Worm (Caenorhabditis elegans) whole organism, late embryonic: ENCODE data around the gene F08F8.10.

Source experiments
- C08G9.2 ChIP-seq: sonication (generic microtip); optimal IDR thresholded peaks from 2 replicates; lab custom pipeline; 2016; ENCODE audit warnings: mild to moderate bottlenecking, missing genetic modification characterization, moderate library complexity, missing compliant biosample characterization
- C38D4.7 ChIP-seq: fragments of 200-800 bp; sonication (Bioruptor generic); optimal IDR thresholded peaks from 2 replicates; lab custom pipeline; 2018; ENCODE audit warnings: mild to moderate bottlenecking, missing genetic modification characterization, moderate library complexity, missing compliant biosample characterization
- K02D7.2 ChIP-seq: sonication (generic microtip); optimal IDR thresholded peaks from 2 replicates; lab custom pipeline; 2017; ENCODE audit warnings: mild to moderate bottlenecking, missing genetic modification characterization, missing compliant biosample characterization
- ahr-1 ChIP-seq: sonication (generic microtip); optimal IDR thresholded peaks from 2 replicates; lab custom pipeline; 2016; ENCODE audit warnings: missing genetic modification characterization, missing compliant biosample characterization
- ama-1 ChIP-seq: fragments of 150-350 bp; optimal IDR thresholded peaks from 2 replicates; lab custom pipeline; 2014
- ceh-18 ChIP-seq: sonication (generic microtip); optimal IDR thresholded peaks from 2 replicates; lab custom pipeline; 2016; ENCODE audit warnings: missing genetic modification characterization, missing compliant biosample characterization
- ceh-2 ChIP-seq: sonication (generic microtip); optimal IDR thresholded peaks from 2 replicates; lab custom pipeline; 2016; ENCODE audit warnings: missing genotype, missing genetic modification characterization, missing compliant biosample characterization
- ceh-22 ChIP-seq: sonication (generic microtip); optimal IDR thresholded peaks from 2 replicates; lab custom pipeline; 2017; ENCODE audit warnings: missing biosample characterization, missing genetic modification characterization
- ceh-34 ChIP-seq: sonication (generic microtip); optimal IDR thresholded peaks from 2 replicates; lab custom pipeline; 2016; ENCODE audit warnings: mild to moderate bottlenecking, missing genetic modification characterization, missing compliant biosample characterization
- ceh-48 ChIP-seq: sonication (generic microtip); optimal IDR thresholded peaks from 2 replicates; lab custom pipeline; 2016; ENCODE audit warnings: missing genetic modification characterization, inconsistent platforms, missing compliant biosample characterization
- elt-2 ChIP-seq: sonication (generic microtip); optimal IDR thresholded peaks from 2 replicates; lab custom pipeline; 2016; ENCODE audit warnings: missing genetic modification reagents, missing genetic modification characterization, missing compliant biosample characterization
- eyg-1 ChIP-seq: sonication (generic microtip); optimal IDR thresholded peaks from 2 replicates; lab custom pipeline; 2016; ENCODE audit warnings: missing genotype, missing genetic modification characterization, missing compliant biosample characterization
- fax-1 ChIP-seq: sonication (generic microtip); optimal IDR thresholded peaks from 2 replicates; lab custom pipeline; 2016; ENCODE audit warnings: missing genotype, missing genetic modification characterization, missing compliant biosample characterization
- fkh-10 ChIP-seq: fragments of 150-350 bp; optimal IDR thresholded peaks from 2 replicates; lab custom pipeline; 2014; ENCODE audit warnings: missing biosample characterization, missing genetic modification reagents, missing genetic modification characterization
- gmeb-2 ChIP-seq: sonication (generic microtip); optimal IDR thresholded peaks from 2 replicates; lab custom pipeline; 2016; ENCODE audit warnings: missing genetic modification characterization, inconsistent platforms, missing compliant biosample characterization
- hlh-13 ChIP-seq: fragments of 200-800 bp; sonication (Bioruptor generic); optimal IDR thresholded peaks from 2 replicates; lab custom pipeline; 2018; ENCODE audit warnings: mild to moderate bottlenecking, missing genetic modification characterization, missing compliant biosample characterization
- hlh-15 ChIP-seq: sonication (generic microtip); optimal IDR thresholded peaks from 2 replicates; lab custom pipeline; 2016; ENCODE audit warnings: missing genetic modification characterization, missing compliant biosample characterization
- hlh-30 ChIP-seq: sonication (generic microtip); optimal IDR thresholded peaks from 2 replicates; lab custom pipeline; 2017; ENCODE audit warnings: antibody characterized with exemption, missing genetic modification characterization, missing compliant biosample characterization; ENCODE audit not compliant: insufficient read depth
- lin-11 ChIP-seq: fragments of 200-800 bp; sonication (Bioruptor generic); optimal IDR thresholded peaks from 2 replicates; lab custom pipeline; 2018; ENCODE audit warnings: mild to moderate bottlenecking, missing genetic modification characterization, missing compliant biosample characterization
- madf-2 ChIP-seq: sonication (generic microtip); optimal IDR thresholded peaks from 2 replicates; lab custom pipeline; 2017; ENCODE audit warnings: missing genetic modification characterization, missing compliant biosample characterization
- mec-3 ChIP-seq: sonication (generic microtip); optimal IDR thresholded peaks from 2 replicates; lab custom pipeline; 2016; ENCODE audit warnings: borderline replicate concordance, missing genetic modification characterization, missing compliant biosample characterization
- nfya-1 ChIP-seq: sonication (generic microtip); optimal IDR thresholded peaks from 2 replicates; lab custom pipeline; 2017; ENCODE audit warnings: missing genetic modification characterization, mild to moderate bottlenecking, missing compliant biosample characterization, antibody characterized with exemption, moderate library complexity
- nhr-232 ChIP-seq: sonication (generic microtip); optimal IDR thresholded peaks from 2 replicates; lab custom pipeline; 2016; ENCODE audit warnings: missing genetic modification characterization, missing compliant biosample characterization
- pax-1 ChIP-seq: fragments of 150-350 bp; optimal IDR thresholded peaks from 2 replicates; lab custom pipeline; 2014; ENCODE audit warnings: missing biosample characterization, missing genetic modification characterization
- pha-2 ChIP-seq: sonication (generic microtip); optimal IDR thresholded peaks from 2 replicates; lab custom pipeline; 2017; ENCODE audit warnings: mild to moderate bottlenecking, missing genetic modification characterization, missing compliant biosample characterization
- pqm-1 ChIP-seq: sonication (generic microtip); optimal IDR thresholded peaks from 2 replicates; lab custom pipeline; 2016; ENCODE audit warnings: missing genetic modification characterization, missing compliant biosample characterization
- ref-2 ChIP-seq: sonication (generic microtip); optimal IDR thresholded peaks from 2 replicates; lab custom pipeline; 2016; ENCODE audit warnings: missing genetic modification characterization, missing compliant biosample characterization
- rnt-1 ChIP-seq: sonication (generic microtip); optimal IDR thresholded peaks from 2 replicates; lab custom pipeline; 2016; ENCODE audit warnings: missing genetic modification characterization, missing compliant biosample characterization
- sdc-2 ChIP-seq: sonication (generic microtip); optimal IDR thresholded peaks from 2 replicates; lab custom pipeline; 2016; ENCODE audit warnings: missing genotype, missing genetic modification characterization, missing compliant biosample characterization
- syd-9 ChIP-seq: sonication (generic microtip); optimal IDR thresholded peaks from 2 replicates; lab custom pipeline; 2016; ENCODE audit warnings: mild to moderate bottlenecking, missing genetic modification characterization, moderate library complexity, missing compliant biosample characterization
- tbx-7 ChIP-seq: sonication (generic microtip); optimal IDR thresholded peaks from 2 replicates; lab custom pipeline; 2016; ENCODE audit warnings: missing genotype, missing genetic modification characterization, missing compliant biosample characterization
- unc-42 ChIP-seq: sonication (generic microtip); optimal IDR thresholded peaks from 2 replicates; lab custom pipeline; 2016; ENCODE audit warnings: missing genotype, missing genetic modification characterization, missing compliant biosample characterization
- unc-55 ChIP-seq: sonication (generic microtip); optimal IDR thresholded peaks from 2 replicates; lab custom pipeline; 2017; ENCODE audit warnings: missing biosample characterization, missing genetic modification reagents, missing genetic modification characterization
- unc-86 ChIP-seq: sonication (generic microtip); optimal IDR thresholded peaks from 2 replicates; lab custom pipeline; 2016; ENCODE audit warnings: missing genetic modification characterization, missing compliant biosample characterization

F08F8.10 gene

DNA sequence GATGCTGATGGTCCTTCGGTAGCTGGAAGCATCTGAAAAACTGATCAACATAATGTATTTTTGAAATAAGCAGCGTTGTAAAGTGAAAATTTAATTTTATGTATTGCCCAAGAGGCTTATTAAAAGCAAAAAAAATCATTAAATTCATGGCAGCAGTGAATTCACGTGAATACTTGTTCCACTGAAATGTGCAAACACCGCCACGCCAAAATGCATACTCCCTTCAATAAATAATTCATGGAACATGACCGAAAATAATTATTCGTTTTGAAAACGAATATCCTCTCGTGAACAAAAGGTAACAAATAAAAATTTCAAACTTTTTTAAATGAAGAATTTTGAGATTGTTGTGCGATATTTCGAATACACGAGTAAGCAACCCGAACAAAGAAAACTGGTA lies at the start of gene F08F8.10:
Gene F08F8.10, minus strand, starts transcription at position 38 of the 400 bp plus-strand sequence.
- TF ChIP-seq unc-55 (GFP tag; lab: Kevin White, UChicago) (peak; percentile 30), pax-1 (tag; lab: Kevin White, UChicago) (no peak), unc-86 (tag; lab: Kevin White, UChicago) (peak; percentile 78), ceh-34 (tag; lab: Kevin White, UChicago) (no peak), elt-2 (tag; lab: Kevin White, UChicago) (peak; percentile 7), hlh-30 (peak; percentile 62)

DNA sequence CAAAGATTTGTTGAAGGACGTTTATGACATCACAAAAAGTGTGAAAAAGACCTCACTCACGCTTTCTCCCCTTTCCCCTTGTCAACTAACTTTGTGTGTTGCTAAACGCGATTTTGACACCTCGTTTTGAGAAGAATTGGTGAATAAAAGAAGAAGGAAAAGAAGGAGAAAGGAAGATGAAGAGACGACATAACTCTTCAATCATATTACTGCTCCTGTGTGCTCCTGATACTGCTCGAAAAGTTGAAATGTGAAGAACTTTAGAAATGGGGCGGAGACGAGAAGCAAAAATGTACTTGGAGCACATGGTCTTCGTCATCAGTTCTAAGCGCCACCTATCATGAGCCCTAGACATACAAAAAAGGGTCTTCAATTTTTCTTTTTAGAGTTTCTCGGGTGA lies 41.8 kb upstream of the F08F8.10 start:
- TF ChIP-seq C08G9.2 (tag; lab: Kevin White, UChicago) (no peak), unc-42 (tag; lab: Kevin White, UChicago) (peak; percentile 63), fax-1 (tag; lab: Kevin White, UChicago) (no peak)

DNA sequence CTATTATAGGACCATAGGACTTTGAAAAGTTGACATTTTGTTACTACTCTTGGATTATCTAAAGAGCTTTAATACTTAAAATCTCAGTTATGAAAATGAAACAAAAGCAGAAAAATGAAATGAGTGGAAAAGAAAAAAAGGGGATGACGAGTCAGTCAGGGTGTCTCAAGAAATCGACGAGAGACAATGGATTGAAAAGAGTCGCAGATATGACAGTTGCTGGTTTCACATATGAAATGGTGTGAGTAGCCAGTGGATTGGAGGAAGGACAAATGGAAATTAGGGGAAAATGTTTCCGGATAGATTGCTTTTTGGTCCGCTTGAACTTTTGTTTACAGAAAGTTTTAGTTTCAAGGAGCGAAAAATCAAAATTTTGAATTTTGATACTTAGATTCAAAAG lies 40.0 kb upstream of the F08F8.10 start:
- no peak for TF ChIP-seq hlh-30
- TF ChIP-seq sdc-2: no peak
- TF ChIP-seq nhr-232 (tag; lab: Kevin White, UChicago): no peak
- TF ChIP-seq lin-11 (tag; lab: Kevin White, UChicago): no peak
- no peak for TF ChIP-seq ceh-48 (tag; lab: Kevin White, UChicago)
- TF ChIP-seq gmeb-2 (tag; lab: Kevin White, UChicago): no peak
- no peak for TF ChIP-seq C08G9.2 (tag; lab: Kevin White, UChicago)
- no peak for TF ChIP-seq fax-1 (tag; lab: Kevin White, UChicago)
- TF ChIP-seq ceh-22 (tag; lab: Kevin White, UChicago): no peak
- TF ChIP-seq ceh-2 (tag; lab: Kevin White, UChicago): no peak
- TF ChIP-seq tbx-7 (tag; lab: Kevin White, UChicago): no peak

DNA sequence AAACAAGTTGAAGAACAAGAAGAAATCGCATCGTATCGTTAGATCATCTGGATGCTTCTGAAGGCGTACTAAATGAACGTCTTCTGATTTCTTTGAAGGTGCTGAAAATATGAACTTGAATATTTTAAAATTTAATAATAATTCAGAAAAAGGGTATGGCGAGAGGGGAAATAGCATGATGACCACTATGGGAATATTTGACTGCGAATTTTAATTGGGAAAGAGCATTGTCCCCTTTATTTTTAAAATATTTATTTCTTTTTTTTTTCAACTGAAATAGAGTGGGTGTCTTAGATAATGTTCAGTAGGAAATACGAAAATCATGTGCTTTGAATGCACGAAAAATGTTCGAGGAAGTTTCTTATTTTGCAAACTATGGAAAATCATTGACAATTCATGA lies 38.2 kb upstream of the F08F8.10 start, which contains the start of gene lgc-50:
Gene lgc-50, minus strand, starts transcription at position 101 of the 400 bp plus-strand sequence.
- TF ChIP-seq K02D7.2 (tag; lab: Kevin White, UChicago) (no peak), syd-9 (tag; lab: Kevin White, UChicago) (no peak)

DNA sequence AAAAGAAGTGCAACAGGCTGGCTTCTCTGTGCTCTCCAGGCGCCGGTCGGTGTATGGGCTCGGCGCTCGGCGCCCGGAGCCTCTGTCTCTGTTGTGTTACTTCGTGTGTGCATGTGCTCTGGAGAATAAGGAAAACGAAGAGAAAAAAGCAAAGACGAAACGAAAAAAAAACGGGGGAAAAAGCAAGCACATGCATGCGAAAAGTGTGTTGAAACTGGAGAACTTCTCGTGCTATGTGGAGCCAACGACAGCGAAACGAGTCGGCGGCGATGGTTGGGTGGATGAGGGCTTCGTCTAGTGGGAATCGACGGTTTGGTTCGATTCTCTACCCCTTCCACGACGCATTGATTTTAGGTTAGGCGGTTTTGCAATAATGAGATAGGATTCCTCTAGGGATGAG lies 30.2 kb upstream of the F08F8.10 start:
- TF ChIP-seq pha-2 (tag; lab: Kevin White, UChicago) (no peak), ceh-18 (tag; lab: Kevin White, UChicago) (no peak), pqm-1 (no peak), mec-3 (tag; lab: Kevin White, UChicago) (no peak), ref-2 (no peak), C38D4.7 (GFP tag; lab: Kevin White, UChicago) (no peak), ahr-1 (tag; lab: Kevin White, UChicago) (no peak), hlh-15 (tag; lab: Kevin White, UChicago) (no peak), hlh-13 (GFP tag; lab: Kevin White, UChicago) (no peak), eyg-1 (tag; lab: Kevin White, UChicago) (no peak), rnt-1 (tag; lab: Kevin White, UChicago) (no peak), nfya-1 (tag; lab: Kevin White, UChicago) (no peak), fkh-10 (GFP tag; lab: Kevin White, UChicago) (no peak), syd-9 (tag; lab: Kevin White, UChicago) (no peak), K02D7.2 (tag; lab: Kevin White, UChicago) (no peak), ama-1 (no peak), ceh-34 (tag; lab: Kevin White, UChicago) (no peak), madf-2 (tag; lab: Kevin White, UChicago) (no peak)
